Fruit fly (Drosophila melanogaster) whole organism, embryonic: Measurements from ENCODE around the gene Pat1.

Experiments
- Abd-B ChIP-seq: fragments of 200-800 bp; sonication (Bioruptor generic); optimal IDR thresholded peaks from 2 replicates; lab custom pipeline; 2018; ENCODE audit warnings: missing biosample characterization, mild to moderate bottlenecking, missing genetic modification characterization, moderate library complexity
- Atf3 ChIP-seq: fragments of 200-800 bp; sonication (Bioruptor generic); optimal IDR thresholded peaks from 3 replicates; lab custom pipeline; 2016; ENCODE audit warnings: missing biosample characterization, missing genetic modification characterization
- CG10274 ChIP-seq: fragments of 200-800 bp; sonication (Bioruptor generic); optimal IDR thresholded peaks from 3 replicates; lab custom pipeline; 2017; ENCODE audit warnings: missing biosample characterization, mild to moderate bottlenecking, missing genetic modification characterization
- CG10565 ChIP-seq: fragments of 200-800 bp; sonication (Bioruptor generic); optimal IDR thresholded peaks from 3 replicates; lab custom pipeline; 2016; ENCODE audit warnings: missing biosample characterization, mild to moderate bottlenecking, missing genetic modification characterization
- CG13775 ChIP-seq: fragments of 200-800 bp; sonication (Bioruptor generic); optimal IDR thresholded peaks from 3 replicates; lab custom pipeline; 2017; ENCODE audit warnings: missing biosample characterization, mild to moderate bottlenecking, missing genetic modification characterization
- CG14441 ChIP-seq: fragments of 200-800 bp; sonication (Bioruptor generic); IDR thresholded peaks from 2 replicates; pipeline ENCODE4 v1.3.6; 2022; ENCODE audit warnings: missing biosample characterization, missing genetic modification characterization
- CG15269 ChIP-seq: fragments of 200-800 bp; sonication (Bioruptor generic); optimal IDR thresholded peaks from 2 replicates; lab custom pipeline; 2018; ENCODE audit warnings: missing biosample characterization, mild to moderate bottlenecking, missing genetic modification characterization, moderate library complexity
- CG15514 ChIP-seq: fragments of 200-800 bp; sonication (Bioruptor generic); optimal IDR thresholded peaks from 3 replicates; lab custom pipeline; 2017; ENCODE audit warnings: missing biosample characterization, missing genetic modification characterization, mild to moderate bottlenecking, moderate library complexity, missing genetic modification reagents
- CG17802 ChIP-seq: fragments of 200-800 bp; sonication (Bioruptor generic); optimal IDR thresholded peaks from 2 replicates; lab custom pipeline; 2018; ENCODE audit warnings: missing biosample characterization, mild to moderate bottlenecking, missing genetic modification characterization, moderate library complexity
- CG3065 ChIP-seq: fragments of 200-800 bp; sonication (Bioruptor generic); optimal IDR thresholded peaks from 2 replicates; lab custom pipeline; 2016; ENCODE audit warnings: missing biosample characterization, missing genetic modification characterization
- CG31441 ChIP-seq: fragments of 200-800 bp; sonication (Bioruptor generic); IDR thresholded peaks from 2 replicates; pipeline ENCODE4 v1.3.6; 2022; ENCODE audit warnings: missing biosample characterization, missing genetic modification characterization
- CG32772 ChIP-seq: fragments of 200-800 bp; sonication (Bioruptor generic); IDR thresholded peaks from 2 replicates; pipeline ENCODE4 v1.3.6; 2022; ENCODE audit warnings: missing biosample characterization, missing genetic modification characterization
- CG3838 ChIP-seq: fragments of 200-800 bp; sonication (Bioruptor generic); optimal IDR thresholded peaks from 3 replicates; lab custom pipeline; 2016; ENCODE audit warnings: missing biosample characterization, missing genetic modification characterization
- CG43689 ChIP-seq: fragments of 200-800 bp; sonication (Bioruptor generic); IDR thresholded peaks from 2 replicates; pipeline ENCODE4 v1.3.6; 2022; ENCODE audit warnings: missing biosample characterization, missing genetic modification characterization
- CG6175 ChIP-seq: fragments of 200-800 bp; sonication (Bioruptor generic); IDR thresholded peaks from 3 replicates; pipeline ENCODE4 v1.3.6; 2022; ENCODE audit warnings: missing biosample characterization, missing genetic modification characterization
- CG6854 ChIP-seq: fragments of 200-800 bp; sonication (Bioruptor generic); optimal IDR thresholded peaks from 3 replicates; lab custom pipeline; 2017; ENCODE audit warnings: missing biosample characterization, mild to moderate bottlenecking, missing genetic modification characterization
- CG7963 ChIP-seq: fragments of 200-800 bp; sonication (Bioruptor generic); IDR thresholded peaks from 3 replicates; pipeline ENCODE4 v1.3.6; 2022; ENCODE audit warnings: missing biosample characterization, missing genetic modification characterization; ENCODE audit not compliant: partially characterized antibody
- CG8478 ChIP-seq: fragments of >200 bp; optimal IDR thresholded peaks from 2 replicates; lab custom pipeline; 2018
- Doc2 ChIP-seq: fragments of 200-800 bp; sonication (Bioruptor generic); IDR thresholded peaks from 2 replicates; pipeline ENCODE4 v1.3.6; 2022; ENCODE audit warnings: missing biosample characterization, missing genetic modification characterization
- H15 ChIP-seq: fragments of 200-800 bp; sonication (Bioruptor generic); IDR thresholded peaks from 3 replicates; pipeline ENCODE4 v1.3.6; 2022; ENCODE audit warnings: missing biosample characterization, missing genetic modification characterization
- HLH54F ChIP-seq: fragments of 200-800 bp; sonication (Bioruptor generic); optimal IDR thresholded peaks from 3 replicates; lab custom pipeline; 2016; ENCODE audit warnings: missing biosample characterization, missing genetic modification characterization
- Lpt ChIP-seq: fragments of >200 bp; optimal IDR thresholded peaks from 2 replicates; lab custom pipeline; 2018; ENCODE audit warnings: missing biosample characterization, missing genetic modification characterization
- NC2β ChIP-seq: fragments of 200-800 bp; sonication (Bioruptor generic); optimal IDR thresholded peaks from 2 replicates; lab custom pipeline; 2016; ENCODE audit warnings: missing biosample characterization, missing genetic modification characterization
- NFAT ChIP-seq: fragments of 200-800 bp; sonication (Bioruptor generic); IDR thresholded peaks from 2 replicates; pipeline ENCODE4 v1.3.6; 2022; ENCODE audit warnings: missing biosample characterization, missing genetic modification characterization
- Nf-YC ChIP-seq: fragments of 200-800 bp; optimal IDR thresholded peaks from 3 replicates; lab custom pipeline; 2019; ENCODE audit warnings: missing biosample characterization, mild to moderate bottlenecking, missing genetic modification characterization, moderate library complexity
- Optix ChIP-seq: fragments of 200-800 bp; sonication (Bioruptor generic); IDR thresholded peaks from 3 replicates; pipeline ENCODE4 v1.3.6; 2022; ENCODE audit warnings: missing biosample characterization, missing genetic modification characterization
- Spps ChIP-seq: fragments of 200-800 bp; sonication (Bioruptor generic); optimal IDR thresholded peaks from 2 replicates; lab custom pipeline; 2018; ENCODE audit warnings: missing biosample characterization, mild to moderate bottlenecking, missing genetic modification characterization
- Sry-δ ChIP-seq: fragments of 200-800 bp; sonication (Bioruptor generic); optimal IDR thresholded peaks from 2 replicates; lab custom pipeline; 2016; ENCODE audit warnings: missing biosample characterization, missing genetic modification characterization
- Tbp ChIP-seq: fragments of >200 bp; optimal IDR thresholded peaks from 2 replicates; lab custom pipeline; 2018; ENCODE audit warnings: missing biosample characterization, missing genetic modification characterization
- ap ChIP-seq: fragments of 200-800 bp; sonication (Bioruptor generic); IDR thresholded peaks from 2 replicates; pipeline ENCODE4 v1.3.6; 2022; ENCODE audit warnings: missing biosample characterization, missing genetic modification characterization
- bigmax ChIP-seq: fragments of 200-800 bp; sonication (Bioruptor generic); optimal IDR thresholded peaks from 2 replicates; lab custom pipeline; 2018; ENCODE audit warnings: missing biosample characterization, mild to moderate bottlenecking, missing genetic modification characterization
- corto ChIP-seq: fragments of 200-800 bp; sonication (Bioruptor generic); optimal IDR thresholded peaks from 2 replicates; lab custom pipeline; 2016; ENCODE audit warnings: missing biosample characterization, mild to moderate bottlenecking, missing genetic modification characterization, moderate library complexity
- fru ChIP-seq: fragments of >200 bp; optimal IDR thresholded peaks from 2 replicates; lab custom pipeline; 2017
- gt ChIP-seq: fragments of 200-800 bp; sonication (Bioruptor generic); IDR thresholded peaks from 2 replicates; pipeline ENCODE4 v1.3.6; 2022; ENCODE audit warnings: missing biosample characterization, missing genetic modification characterization
- her ChIP-seq: fragments of 200-800 bp; sonication (Bioruptor generic); optimal IDR thresholded peaks from 2 replicates; lab custom pipeline; 2016; ENCODE audit warnings: missing biosample characterization, missing genetic modification characterization
- jumu ChIP-seq: fragments of 200-800 bp; sonication (Bioruptor generic); optimal IDR thresholded peaks from 3 replicates; lab custom pipeline; 2016; ENCODE audit warnings: missing biosample characterization, missing genetic modification characterization
- lmd ChIP-seq: fragments of 200-800 bp; sonication (Bioruptor generic); IDR thresholded peaks from 2 replicates; pipeline ENCODE4 v1.3.6; 2022; ENCODE audit warnings: missing biosample characterization, missing genetic modification characterization
- luna ChIP-seq: fragments of 200-800 bp; sonication (Bioruptor generic); optimal IDR thresholded peaks from 2 replicates; lab custom pipeline; 2016; ENCODE audit warnings: missing biosample characterization, missing genetic modification characterization
- mam ChIP-seq: fragments of 200-800 bp; sonication (Bioruptor generic); optimal IDR thresholded peaks from 3 replicates; lab custom pipeline; 2016; ENCODE audit warnings: missing biosample characterization, missing genetic modification characterization
- mirr ChIP-seq: fragments of 200-800 bp; sonication (Bioruptor generic); optimal IDR thresholded peaks from 3 replicates; lab custom pipeline; 2018; ENCODE audit warnings: missing biosample characterization, mild to moderate bottlenecking, missing genetic modification characterization
- p53 ChIP-seq: fragments of 200-800 bp; sonication (Bioruptor generic); optimal IDR thresholded peaks from 2 replicates; lab custom pipeline; 2016; ENCODE audit warnings: missing biosample characterization, missing genetic modification characterization
- prd ChIP-seq, 3 experiments: fragments of >200 bp in 2 of 3; fragments of 200-800 bp in 1 of 3; sonication (Bioruptor generic) in 1 of 3; optimal IDR thresholded peaks in 2 of 3; IDR thresholded peaks in 1 of 3; 2 replicates in 2 of 3; 3 replicates in 1 of 3; pipeline versions ENCODE4 v1.3.6 to Lab custom; 2017 to 2022; ENCODE audit warnings: missing biosample characterization in 1 of 3, missing genetic modification characterization in 1 of 3
- repo ChIP-seq: fragments of 200-800 bp; sonication (Bioruptor generic); optimal IDR thresholded peaks from 2 replicates; lab custom pipeline; 2016; ENCODE audit warnings: missing biosample characterization, missing genetic modification characterization
- run ChIP-seq: fragments of 200-800 bp; sonication (Bioruptor generic); optimal IDR thresholded peaks from 3 replicates; lab custom pipeline; 2018; ENCODE audit warnings: missing biosample characterization, mild to moderate bottlenecking, missing genetic modification characterization
- schlank ChIP-seq: fragments of 200-800 bp; sonication (Bioruptor generic); optimal IDR thresholded peaks from 2 replicates; lab custom pipeline; 2018; ENCODE audit warnings: missing biosample characterization, mild to moderate bottlenecking, missing genetic modification characterization
- slou ChIP-seq: fragments of 200-800 bp; sonication (Bioruptor generic); optimal IDR thresholded peaks from 3 replicates; lab custom pipeline; 2016; ENCODE audit warnings: missing biosample characterization, missing genetic modification characterization
- slp2 ChIP-seq: fragments of 200-800 bp; sonication (Bioruptor generic); optimal IDR thresholded peaks from 2 replicates; lab custom pipeline; 2016; ENCODE audit warnings: missing biosample characterization, missing genetic modification characterization
- sna ChIP-seq: fragments of 200-800 bp; sonication (Bioruptor generic); IDR thresholded peaks from 2 replicates; pipeline ENCODE4 v1.3.6; 2022; ENCODE audit warnings: missing biosample characterization, missing genetic modification characterization; ENCODE audit not compliant: partially characterized antibody
- stc ChIP-seq: fragments of 200-800 bp; sonication (Bioruptor generic); IDR thresholded peaks from 2 replicates; pipeline ENCODE4 v1.3.6; 2022; ENCODE audit warnings: missing biosample characterization, missing genetic modification characterization
- stwl ChIP-seq: fragments of 200-800 bp; sonication (Bioruptor generic); optimal IDR thresholded peaks from 3 replicates; lab custom pipeline; 2018; ENCODE audit warnings: missing biosample characterization, mild to moderate bottlenecking, missing genetic modification characterization, moderate library complexity
- zf30C ChIP-seq: fragments of 200-800 bp; sonication (Bioruptor generic); optimal IDR thresholded peaks from 3 replicates; lab custom pipeline; 2018; ENCODE audit warnings: missing biosample characterization, mild to moderate bottlenecking, missing genetic modification characterization

The Pat1 gene

DNA sequence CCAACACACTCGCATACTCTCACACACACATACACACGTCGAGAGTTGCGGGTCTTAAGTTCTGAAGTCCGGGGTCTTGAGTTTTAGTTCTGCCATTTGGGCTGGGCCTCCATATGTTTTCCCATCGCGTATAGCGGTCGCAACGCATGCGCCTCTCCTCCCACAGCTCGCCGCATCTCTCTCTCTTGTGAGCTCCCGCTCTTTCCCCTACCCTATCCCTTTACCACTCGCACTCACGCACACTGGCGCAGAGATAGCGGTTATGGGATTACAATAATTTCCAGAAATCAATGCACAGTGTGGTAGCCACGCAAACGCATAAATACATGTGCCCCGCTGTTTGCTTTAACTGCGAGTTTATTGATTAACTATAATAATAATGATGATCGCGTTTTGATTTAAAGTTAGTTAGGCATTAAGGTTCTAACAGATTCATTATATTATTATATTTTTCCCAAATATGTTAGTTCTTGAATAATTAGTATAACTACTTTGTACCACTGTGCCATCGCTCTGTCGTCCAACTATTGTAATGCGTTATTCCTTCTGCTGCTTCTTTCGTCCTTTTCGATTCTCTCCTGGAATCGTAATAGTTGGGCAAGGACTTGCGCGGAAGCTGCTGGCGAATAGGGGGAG lies 11.2 kb downstream of the Pat1 start (continued):
- TF ChIP-seq CG15269 (tag; lab: Kevin White, UChicago): peak; percentile 94
- peak; percentile 75 for TF ChIP-seq ap
- TF ChIP-seq CG32772 (GFP tag; lab: Robert Waterston, UW): peak; percentile 79
- TF ChIP-seq jumu (GFP tag; lab: Kevin White, UChicago): peak; percentile 83
- peak; percentile 56 for TF ChIP-seq CG3065
- TF ChIP-seq CG31441 (GFP tag; lab: Robert Waterston, UW): peak; percentile 97
- TF ChIP-seq run: peak; percentile 91
- peak; percentile 82 for TF ChIP-seq HLH54F (GFP tag; lab: Kevin White, UChicago)
- TF ChIP-seq Optix (GFP tag; lab: Robert Waterston, UW): peak; percentile 84
- no peak; the same call in 1 of the 2 replicates for TF ChIP-seq Doc2 (GFP tag; lab: Robert Waterston, UW)
- peak; percentile 87 for TF ChIP-seq CG14441
- TF ChIP-seq slou (GFP tag; lab: Kevin White, UChicago): peak; percentile 91
- no peak for TF ChIP-seq Lpt
- peak; percentile 32 for TF ChIP-seq p53 (GFP tag; lab: Kevin White, UChicago)
- no peak for TF ChIP-seq prd (optimal IDR thresholded peaks at IDR 0.05; lab: Kevin White, UChicago)
- peak; percentile 93 for TF ChIP-seq prd (GFP tag; IDR thresholded peaks at IDR 0.05; lab: Robert Waterston, UW)
- peak; percentile 91 for TF ChIP-seq CG13775 (GFP tag; lab: Kevin White, UChicago)
- TF ChIP-seq CG17802 (tag; lab: Kevin White, UChicago): peak; percentile 69
- TF ChIP-seq slp2 (GFP tag; lab: Kevin White, UChicago): peak; percentile 73
- peak; percentile 84 for TF ChIP-seq lmd (GFP tag; lab: Robert Waterston, UW)
- peak; percentile 84 for TF ChIP-seq Nf-YC (tag; lab: Kevin White, UChicago)
- TF ChIP-seq stwl: peak; percentile 32
- peak; percentile 88 for TF ChIP-seq mam
- TF ChIP-seq Abd-B (GFP tag; lab: Kevin White, UChicago): peak; percentile 88
- peak; percentile 84 for TF ChIP-seq Spps
- peak; percentile 75; the same call in 2 of the 3 replicates for TF ChIP-seq H15
- TF ChIP-seq corto (GFP tag; lab: Kevin White, UChicago): peak; percentile 66
- peak; percentile 58 for TF ChIP-seq CG10565 (GFP tag; lab: Kevin White, UChicago)
- no peak for TF ChIP-seq fru (lab: Kevin White, UChicago)
- peak; percentile 38 for TF ChIP-seq Sry-δ
- peak; percentile 55 for TF ChIP-seq mirr (GFP tag; lab: Kevin White, UChicago)
- TF ChIP-seq gt: peak; percentile 65
- peak; percentile 50; the same call in 1 of the 2 replicates for TF ChIP-seq CG43689
- TF ChIP-seq NFAT (GFP tag; lab: Robert Waterston, UW): peak; percentile 80
- peak; percentile 91 for TF ChIP-seq CG6854 (GFP tag; lab: Kevin White, UChicago)
- peak; percentile 55 for TF ChIP-seq repo
- no peak for TF ChIP-seq sna (GFP tag; lab: Robert Waterston, UW)
- peak; percentile 84 for TF ChIP-seq CG15514 (GFP tag; lab: Kevin White, UChicago)
- TF ChIP-seq stc: peak; percentile 88
- peak; percentile 66 for TF ChIP-seq CG3838 (GFP tag; lab: Kevin White, UChicago)
- no peak for TF ChIP-seq luna
- no peak for TF ChIP-seq CG8478 (lab: Kevin White, UChicago)
- TF ChIP-seq Tbp: no peak
- TF ChIP-seq CG7963 (GFP tag; lab: Robert Waterston, UW): 0 out of 3 replicates have a peak, but pooled peaks have one; percentile 35
- peak; percentile 78 for TF ChIP-seq CG10274 (GFP tag; lab: Kevin White, UChicago)
- TF ChIP-seq Atf3 (GFP tag; lab: Kevin White, UChicago): peak; percentile 77
- peak; percentile 81 for TF ChIP-seq schlank (tag; lab: Kevin White, UChicago)
- peak; percentile 72; the same call in 2 of the 3 replicates for TF ChIP-seq CG6175 (GFP tag; lab: Robert Waterston, UW)
- no peak for TF ChIP-seq zf30C (GFP tag; lab: Kevin White, UChicago)
- TF ChIP-seq NC2β (GFP tag; lab: Kevin White, UChicago): peak; percentile 71
- no peak for TF ChIP-seq bigmax
- TF ChIP-seq her (GFP tag; lab: Kevin White, UChicago): peak; percentile 57
